Worm (Caenorhabditis elegans) whole organism, midembryonic: ENCODE measurements around the gene srh-28.

ENCODE experiments used
- T22C8.4 ChIP-seq: fragments of 200-800 bp; sonication (Bioruptor generic); IDR thresholded peaks from 2 replicates; pipeline ENCODE4 v1.3.6; 2022; ENCODE audit warnings: missing genetic modification characterization, missing compliant biosample characterization
- cog-1 ChIP-seq: sonication (generic microtip); optimal IDR thresholded peaks from 2 replicates; lab custom pipeline; 2016; ENCODE audit warnings: missing genetic modification characterization, missing compliant biosample characterization
- flt-1 ChIP-seq: fragments of 200-800 bp; sonication (Bioruptor generic); IDR thresholded peaks from 2 replicates; pipeline ENCODE4 v1.3.6; 2022; ENCODE audit warnings: missing genetic modification characterization, missing compliant biosample characterization
- med-1 ChIP-seq: sonication (generic microtip); optimal IDR thresholded peaks from 2 replicates; lab custom pipeline; 2017; ENCODE audit warnings: missing genetic modification characterization, mild to moderate bottlenecking, missing compliant biosample characterization, antibody characterized with exemption, missing genetic modification reagents; ENCODE audit not compliant: insufficient read depth
- tab-1 ChIP-seq: fragments of 200-800 bp; sonication (Bioruptor generic); IDR thresholded peaks from 2 replicates; pipeline ENCODE4 v1.3.6; 2022; ENCODE audit warnings: missing genetic modification characterization, missing compliant biosample characterization
- ztf-23 ChIP-seq: fragments of 200-800 bp; sonication (Bioruptor generic); IDR thresholded peaks from 2 replicates; pipeline ENCODE4 v1.3.6; 2022; ENCODE audit warnings: missing genetic modification reagents, missing genetic modification characterization, missing compliant biosample characterization
- ztf-29 ChIP-seq: fragments of 200-800 bp; sonication (Bioruptor generic); IDR thresholded peaks from 2 replicates; pipeline ENCODE4 v1.3.6; 2022; ENCODE audit warnings: missing genetic modification reagents, missing genetic modification characterization, missing compliant biosample characterization

DNA sequence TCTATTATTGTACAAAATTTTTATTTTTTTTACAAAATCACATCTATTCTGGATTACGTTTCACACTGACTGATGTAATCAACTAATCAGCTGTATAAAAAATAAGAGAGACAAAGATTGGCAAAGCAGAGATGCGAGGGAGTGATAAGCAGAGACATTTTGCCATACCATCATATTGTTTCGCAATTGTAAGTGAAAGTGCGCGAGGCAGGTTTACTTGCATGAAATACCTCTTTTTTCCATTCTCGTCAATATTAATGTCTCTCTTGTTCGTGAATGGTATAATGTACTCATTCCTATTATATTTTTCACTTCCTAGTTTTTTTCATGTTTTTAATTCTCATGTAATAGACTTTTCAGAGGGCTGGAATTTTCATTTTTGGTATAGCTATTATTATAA, 38.7 kb downstream of the srh-28 start:
- no peak for TF ChIP-seq cog-1
- no peak for TF ChIP-seq tab-1 (GFP tag; lab: Robert Waterston, UW)
- no peak for TF ChIP-seq ztf-23 (GFP tag; lab: Robert Waterston, UW)
- no peak for TF ChIP-seq flt-1 (GFP tag; lab: Robert Waterston, UW)
- TF ChIP-seq ztf-29 (GFP tag; lab: Robert Waterston, UW): no peak
- TF ChIP-seq T22C8.4: no peak
- TF ChIP-seq med-1 (GFP tag; lab: Kevin White, UChicago): no peak
